Worm (Caenorhabditis elegans) whole organism, L2 larva: ENCODE results near the gene R07E4.5.

Experiments
- C34F6.9 ChIP-seq: fragments of 150-350 bp; optimal IDR thresholded peaks from 2 replicates; lab custom pipeline; 2014; ENCODE audit warnings: missing biosample characterization, missing genetic modification characterization
- F13H6.1 ChIP-seq: sonication (generic microtip); optimal IDR thresholded peaks from 2 replicates; lab custom pipeline; 2016; ENCODE audit warnings: missing genetic modification characterization, missing compliant biosample characterization
- R02D3.7 ChIP-seq: fragments of 150-350 bp; optimal IDR thresholded peaks from 2 replicates; lab custom pipeline; 2014; ENCODE audit warnings: missing biosample characterization, missing genetic modification characterization
- Y55F3AM.14 ChIP-seq: fragments of 200-800 bp; sonication (Bioruptor generic); optimal IDR thresholded peaks from 2 replicates; lab custom pipeline; 2018; ENCODE audit warnings: mild to moderate bottlenecking, missing genetic modification characterization, missing compliant biosample characterization
- ZK546.5 ChIP-seq: sonication (generic microtip); optimal IDR thresholded peaks from 2 replicates; lab custom pipeline; 2017; ENCODE audit warnings: missing biosample characterization, missing genetic modification characterization
- alr-1 ChIP-seq: fragments of 150-350 bp; optimal IDR thresholded peaks from 2 replicates; lab custom pipeline; 2014; ENCODE audit warnings: missing biosample characterization, missing genetic modification characterization
- ama-1 ChIP-seq: fragments of 150-350 bp; optimal IDR thresholded peaks from 2 replicates; lab custom pipeline; 2018; ENCODE audit warnings: inconsistent platforms
- blmp-1 ChIP-seq: sonication (generic microtip); optimal IDR thresholded peaks from 2 replicates; lab custom pipeline; 2017; ENCODE audit warnings: missing genetic modification characterization, mild to moderate bottlenecking, missing compliant biosample characterization, antibody characterized with exemption, moderate library complexity; ENCODE audit not compliant: insufficient read depth
- ceh-16 ChIP-seq: fragments of 150-350 bp; optimal IDR thresholded peaks from 2 replicates; lab custom pipeline; 2014; ENCODE audit warnings: missing biosample characterization, missing genetic modification characterization
- crh-2 ChIP-seq: sonication (generic microtip); optimal IDR thresholded peaks from 2 replicates; lab custom pipeline; 2017; ENCODE audit warnings: missing biosample characterization, missing genetic modification characterization
- dmd-4 ChIP-seq: sonication (generic microtip); optimal IDR thresholded peaks from 2 replicates; lab custom pipeline; 2017; ENCODE audit warnings: missing biosample characterization, missing genetic modification characterization
- elt-1 ChIP-seq: fragments of 150-350 bp; optimal IDR thresholded peaks from 2 replicates; lab custom pipeline; 2014; ENCODE audit warnings: missing biosample characterization, missing genetic modification characterization
- elt-3 ChIP-seq: sonication (generic microtip); optimal IDR thresholded peaks from 2 replicates; lab custom pipeline; 2017; ENCODE audit warnings: missing biosample characterization, missing genetic modification characterization
- gmeb-1 ChIP-seq: fragments of 150-350 bp; optimal IDR thresholded peaks from 2 replicates; lab custom pipeline; 2014; ENCODE audit warnings: missing biosample characterization, missing genetic modification characterization
- lin-11 ChIP-seq: fragments of 150-350 bp; sonication (generic microtip); optimal IDR thresholded peaks from 2 replicates; lab custom pipeline; 2014; ENCODE audit warnings: missing biosample characterization, missing genetic modification characterization, inconsistent platforms, mixed read lengths
- lsy-2 ChIP-seq, 2 experiments: fragments of 150-350 bp in 1 of 2; sonication (generic microtip) in 1 of 2; optimal IDR thresholded peaks; 2 replicates each; lab custom pipeline; 2014 to 2017; ENCODE audit warnings: missing biosample characterization in 2 of 2, missing genetic modification characterization in 2 of 2
- mab-5 ChIP-seq: fragments of 150-350 bp; optimal IDR thresholded peaks from 2 replicates; lab custom pipeline; 2014; ENCODE audit warnings: missing biosample characterization, missing genetic modification characterization
- mbf-1 ChIP-seq: sonication (generic microtip); optimal IDR thresholded peaks from 2 replicates; lab custom pipeline; 2017; ENCODE audit warnings: missing biosample characterization, missing genetic modification characterization
- mdl-1 ChIP-seq, 2 experiments: fragments of 150-350 bp in 1 of 2; sonication (generic microtip) in 1 of 2; optimal IDR thresholded peaks; 2 replicates each; lab custom pipeline; 2017; ENCODE audit warnings: missing biosample characterization in 2 of 2, missing genetic modification characterization in 2 of 2
- nhr-10 ChIP-seq: sonication (generic microtip); optimal IDR thresholded peaks from 2 replicates; lab custom pipeline; 2017; ENCODE audit warnings: missing biosample characterization, missing genetic modification characterization
- nhr-11 ChIP-seq: fragments of 150-350 bp; optimal IDR thresholded peaks from 2 replicates; lab custom pipeline; 2014; ENCODE audit warnings: missing biosample characterization, missing genetic modification characterization
- nhr-12 ChIP-seq: fragments of 150-350 bp; optimal IDR thresholded peaks from 2 replicates; lab custom pipeline; 2014; ENCODE audit warnings: missing biosample characterization, missing genetic modification characterization
- nhr-21 ChIP-seq: fragments of 150-350 bp; optimal IDR thresholded peaks from 2 replicates; lab custom pipeline; 2014; ENCODE audit warnings: missing biosample characterization, missing genetic modification characterization
- nhr-237 ChIP-seq: fragments of 150-350 bp; optimal IDR thresholded peaks from 2 replicates; lab custom pipeline; 2014; ENCODE audit warnings: missing biosample characterization, missing genetic modification characterization
- nhr-25 ChIP-seq: fragments of 150-350 bp; sonication (generic microtip); optimal IDR thresholded peaks from 3 replicates; lab custom pipeline; 2014; ENCODE audit warnings: missing biosample characterization, missing genetic modification characterization
- nhr-6 ChIP-seq: fragments of 150-350 bp; optimal IDR thresholded peaks from 2 replicates; lab custom pipeline; 2014; ENCODE audit warnings: missing biosample characterization, missing genetic modification characterization
- peb-1 ChIP-seq: fragments of 150-350 bp; optimal IDR thresholded peaks from 2 replicates; lab custom pipeline; 2014; ENCODE audit warnings: missing biosample characterization, missing genetic modification characterization
- sem-4 ChIP-seq: fragments of 150-350 bp; optimal IDR thresholded peaks from 2 replicates; lab custom pipeline; 2014; ENCODE audit warnings: missing biosample characterization, missing genetic modification reagents, missing genetic modification characterization
- skn-1 ChIP-seq: sonication (generic microtip); optimal IDR thresholded peaks from 2 replicates; lab custom pipeline; 2017; ENCODE audit warnings: missing biosample characterization, missing genetic modification characterization
- sma-3 ChIP-seq: sonication (generic microtip); optimal IDR thresholded peaks from 2 replicates; lab custom pipeline; 2016; ENCODE audit warnings: missing genetic modification reagents, missing genetic modification characterization, missing compliant biosample characterization
- sma-9 ChIP-seq, 2 experiments: fragments of 150-350 bp in 1 of 2; sonication (generic microtip) in 1 of 2; optimal IDR thresholded peaks; 2 replicates each; lab custom pipeline; 2014 to 2016; ENCODE audit warnings: missing genetic modification characterization in 2 of 2, mild to moderate bottlenecking in 1 of 2, missing biosample characterization in 1 of 2, missing compliant biosample characterization in 1 of 2, missing genetic modification reagents in 1 of 2, moderate library complexity in 1 of 2
- unc-62 ChIP-seq: fragments of 150-350 bp; optimal IDR thresholded peaks from 2 replicates; lab custom pipeline; 2014; ENCODE audit warnings: missing biosample characterization, missing genetic modification reagents, missing genetic modification characterization
- zag-1 ChIP-seq: fragments of 150-350 bp; optimal IDR thresholded peaks from 2 replicates; lab custom pipeline; 2014; ENCODE audit warnings: missing biosample characterization, missing genetic modification characterization
- ztf-1 ChIP-seq: fragments of 200-800 bp; sonication (Bioruptor generic); conservative IDR thresholded peaks from 2 replicates; pipeline ENCODE4 v1.3.6; 2022; ENCODE audit warnings: missing genetic modification characterization, missing compliant biosample characterization
- ztf-4 ChIP-seq: fragments of 150-350 bp; optimal IDR thresholded peaks from 2 replicates; lab custom pipeline; 2014; ENCODE audit warnings: missing biosample characterization, missing genetic modification characterization

R07E4.5 gene

ce11 chrX:6002479-6002878, 49.5 kb upstream of the R07E4.5 start:
- no peak for TF ChIP-seq nhr-11 (tag; lab: Kevin White, UChicago)
- TF ChIP-seq ztf-4 (tag; lab: Kevin White, UChicago): no peak
- no peak for TF ChIP-seq zag-1 (tag; lab: Kevin White, UChicago)
- no peak for TF ChIP-seq blmp-1

DNA sequence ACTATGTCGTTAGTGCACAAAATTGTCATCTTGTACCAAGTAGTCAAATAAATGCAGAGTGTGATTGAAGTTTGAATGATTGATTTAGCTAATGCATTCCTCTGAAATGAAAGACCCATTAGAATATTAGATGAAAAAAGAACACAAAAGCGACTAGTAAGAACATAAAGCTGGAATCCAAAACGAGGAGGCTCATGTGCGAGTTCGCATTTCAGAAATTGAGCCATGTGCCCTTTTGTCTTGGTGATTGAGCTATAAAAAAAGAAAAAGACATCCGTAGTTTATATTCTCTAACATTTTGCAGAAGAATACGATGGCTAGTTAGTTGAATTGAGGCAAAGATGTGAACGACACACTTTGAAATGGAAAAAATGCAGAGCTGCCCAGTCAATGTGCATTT, 48.5 kb upstream of the R07E4.5 start, which contains the start of gene F22F4.4:
Gene F22F4.4, minus strand, starts transcription at position 101 of the 400 bp plus-strand sequence.
- no peak for TF ChIP-seq unc-62 (GFP tag; lab: Kevin White, UChicago)
- no peak for TF ChIP-seq nhr-11 (tag; lab: Kevin White, UChicago)
- no peak for TF ChIP-seq dmd-4 (tag; lab: Kevin White, UChicago)
- no peak for TF ChIP-seq Y55F3AM.14 (GFP tag; lab: Kevin White, UChicago)
- TF ChIP-seq skn-1: no peak
- no peak for TF ChIP-seq ama-1 (lab: Kevin White, UChicago)
- TF ChIP-seq ztf-4 (tag; lab: Kevin White, UChicago): no peak
- TF ChIP-seq alr-1: no peak
- no peak for TF ChIP-seq ztf-1 (GFP tag; lab: Robert Waterston, UW)
- no peak for TF ChIP-seq crh-2
- no peak for TF ChIP-seq nhr-237 (tag; lab: Kevin White, UChicago)
- no peak for TF ChIP-seq elt-1
- TF ChIP-seq lin-11 (tag; lab: Kevin White, UChicago): no peak
- TF ChIP-seq mbf-1 (tag; lab: Kevin White, UChicago): no peak

DNA sequence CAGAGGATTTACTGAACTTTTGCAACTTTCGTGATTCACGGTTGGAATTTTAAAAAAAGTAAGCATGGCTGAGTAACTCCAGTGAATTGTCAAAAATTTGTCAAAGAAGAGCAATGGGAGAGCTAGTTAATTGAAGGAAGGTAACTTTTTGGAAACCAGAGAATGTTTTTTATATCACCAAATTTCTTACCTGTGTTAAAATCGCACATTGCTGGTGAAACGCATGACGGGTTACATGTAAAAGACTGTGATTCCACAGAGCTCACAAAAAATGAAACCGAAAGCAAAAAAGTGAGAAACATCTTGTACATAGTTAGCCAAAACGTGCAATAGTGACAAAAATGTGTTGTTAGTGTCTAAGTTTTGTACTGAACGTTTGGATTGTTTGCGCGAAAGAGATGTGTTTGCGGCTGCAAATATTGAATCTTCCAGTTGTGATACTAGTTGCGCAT, 46.2 kb upstream of the R07E4.5 start, which contains the start of gene F22F4.9:
Gene F22F4.9, minus strand, starts transcription at position 402 of the 452 bp plus-strand sequence.
- no peak for TF ChIP-seq skn-1
- TF ChIP-seq nhr-25 (tag; lab: Kevin White, UChicago): no peak
- no peak for TF ChIP-seq nhr-6 (tag; lab: Kevin White, UChicago)
- TF ChIP-seq gmeb-1 (tag; lab: Kevin White, UChicago): no peak
- TF ChIP-seq ceh-16 (tag; lab: Kevin White, UChicago): no peak
- TF ChIP-seq R02D3.7 (tag; lab: Kevin White, UChicago): no peak

DNA sequence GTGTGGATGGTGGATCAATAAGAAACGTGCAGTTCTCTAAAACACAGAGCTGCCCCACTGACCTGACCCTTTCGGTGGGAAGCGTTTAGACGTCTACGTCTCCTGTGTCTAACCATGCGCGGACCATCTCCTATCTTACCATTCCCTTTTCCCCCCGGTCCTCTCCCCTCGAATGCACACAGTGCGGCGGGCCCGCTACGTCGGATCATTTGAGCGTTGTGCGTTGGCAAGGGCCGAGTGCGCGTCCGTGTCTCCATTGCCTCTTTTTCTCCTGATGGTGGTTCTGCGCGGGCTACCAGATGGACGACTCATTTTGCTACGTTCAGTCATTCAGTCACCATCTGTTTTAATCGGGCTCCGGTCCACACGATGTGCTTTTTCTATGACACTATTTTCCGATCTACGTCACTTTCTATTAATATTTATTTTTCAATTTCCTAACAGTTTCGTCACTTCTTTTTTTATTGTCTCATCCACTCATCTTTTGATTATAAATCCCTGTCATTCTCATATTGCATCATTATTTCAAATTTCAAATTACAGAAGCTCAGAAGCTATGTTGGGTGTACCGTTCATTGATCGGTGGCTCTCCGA, 42.7 kb upstream of the R07E4.5 start, which contains the start of gene inx-3:
Gene inx-3, plus strand, starts transcription at position 544 of the 594 bp plus-strand sequence.
- TF ChIP-seq nhr-12 (tag; lab: Kevin White, UChicago): no peak
- no peak for TF ChIP-seq nhr-21 (tag; lab: Kevin White, UChicago)
- no peak for TF ChIP-seq elt-3 (tag; lab: Kevin White, UChicago)
- TF ChIP-seq unc-62 (GFP tag; lab: Kevin White, UChicago): no peak
- TF ChIP-seq mbf-1 (tag; lab: Kevin White, UChicago): no peak
- no peak for TF ChIP-seq C34F6.9 (tag; lab: Kevin White, UChicago)
- TF ChIP-seq nhr-10 (tag; lab: Kevin White, UChicago): no peak
- no peak for TF ChIP-seq peb-1 (tag; lab: Kevin White, UChicago)
- no peak for TF ChIP-seq mab-5
- no peak for TF ChIP-seq nhr-6 (tag; lab: Kevin White, UChicago)
- TF ChIP-seq ZK546.5 (tag; lab: Kevin White, UChicago): no peak
- no peak for TF ChIP-seq zag-1 (tag; lab: Kevin White, UChicago)
- no peak for TF ChIP-seq sma-3 (GFP tag; lab: Kevin White, UChicago)
- TF ChIP-seq F13H6.1 (tag; lab: Kevin White, UChicago): no peak
- TF ChIP-seq sma-9 (GFP tag; optimal IDR thresholded peaks at IDR 0.05; lab: Kevin White, UChicago): no peak
- no peak for TF ChIP-seq sma-9 (tag; optimal IDR thresholded peaks at IDR 0.05; lab: Kevin White, UChicago)

DNA sequence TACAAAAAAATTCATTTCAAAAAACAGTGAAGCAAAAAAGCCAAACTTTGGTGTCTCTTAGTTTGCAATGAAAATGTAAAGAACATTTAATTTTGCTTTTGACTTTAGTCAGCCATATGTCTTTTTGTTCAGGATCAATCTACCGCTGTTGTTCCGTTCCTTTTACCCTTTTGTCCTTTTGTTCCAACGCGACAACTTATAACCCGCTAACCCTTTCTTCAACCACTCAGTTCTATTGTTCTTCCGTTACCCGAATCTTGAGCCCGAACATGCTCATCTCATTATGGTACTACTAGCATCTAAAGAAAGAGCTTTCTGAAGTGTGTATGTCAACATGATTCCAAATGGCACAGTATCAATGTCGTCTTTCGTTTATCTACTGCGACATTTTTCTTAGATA, 41.0 kb upstream of the R07E4.5 start:
- TF ChIP-seq F13H6.1 (tag; lab: Kevin White, UChicago) (no peak), sma-3 (GFP tag; lab: Kevin White, UChicago) (no peak), mdl-1 (tag; optimal IDR thresholded peaks at IDR 0.05; lab: Kevin White, UChicago) (no peak), alr-1 (no peak), lsy-2 (tag; optimal IDR thresholded peaks at IDR 0.05; lab: Kevin White, UChicago) (no peak), sem-4 (tag; lab: Kevin White, UChicago) (no peak), ama-1 (lab: Kevin White, UChicago) (no peak), Y55F3AM.14 (GFP tag; lab: Kevin White, UChicago) (no peak)
- TF ChIP-seq, all 48 proteins: peak for 0
